Fruit fly (Drosophila melanogaster) whole organism, wandering third instar larva: ENCODE results near the gene BORCS6.

Experiments used
- Abd-B ChIP-seq: fragments of >200 bp; optimal IDR thresholded peaks from 2 replicates; lab custom pipeline; 2017; ENCODE audit warnings: missing biosample characterization, missing genetic modification characterization
- CG9705 ChIP-seq: fragments of 200-800 bp; sonication (Bioruptor generic); optimal IDR thresholded peaks from 2 replicates; lab custom pipeline; 2018; ENCODE audit warnings: missing biosample characterization, mild to moderate bottlenecking, missing genetic modification characterization
- CrebA ChIP-seq: fragments of 200-800 bp; sonication (Bioruptor generic); optimal IDR thresholded peaks from 2 replicates; lab custom pipeline; 2016; ENCODE audit warnings: missing biosample characterization, mild to moderate bottlenecking, missing genetic modification characterization, borderline replicate concordance
- Dfd ChIP-seq: fragments of >200 bp; optimal IDR thresholded peaks from 2 replicates; lab custom pipeline; 2017; ENCODE audit warnings: missing biosample characterization, missing genetic modification characterization
- GATAd ChIP-seq: sonication (Bioruptor generic); optimal IDR thresholded peaks from 2 replicates; lab custom pipeline; 2016; ENCODE audit warnings: missing biosample characterization, missing genetic modification characterization
- HLH106 ChIP-seq: fragments of 200-800 bp; optimal IDR thresholded peaks from 3 replicates; lab custom pipeline; 2019; ENCODE audit warnings: missing biosample characterization, mild to moderate bottlenecking, missing genetic modification characterization, moderate library complexity
- Hnf4 ChIP-seq: fragments of 200-800 bp; sonication (Bioruptor generic); optimal IDR thresholded peaks from 2 replicates; lab custom pipeline; 2016; ENCODE audit warnings: missing biosample characterization, mild to moderate bottlenecking, missing genetic modification characterization
- Hr78 ChIP-seq: fragments of >200 bp; optimal IDR thresholded peaks from 2 replicates; lab custom pipeline; 2017; ENCODE audit warnings: missing biosample characterization, missing genetic modification characterization
- Jra ChIP-seq: sonication (Bioruptor generic); optimal IDR thresholded peaks from 2 replicates; lab custom pipeline; 2016; ENCODE audit warnings: missing biosample characterization, missing genetic modification characterization
- OdsH ChIP-seq: fragments of 200-800 bp; sonication (Bioruptor generic); optimal IDR thresholded peaks from 2 replicates; lab custom pipeline; 2016; ENCODE audit warnings: missing biosample characterization, mild to moderate bottlenecking, missing genetic modification characterization
- Rel ChIP-seq, 2 experiments: fragments of 200-800 bp; sonication (Bioruptor generic) in 1 of 2; optimal IDR thresholded peaks; 2 replicates in 1 of 2; 3 replicates in 1 of 2; lab custom pipeline; 2016 to 2019; ENCODE audit warnings: mild to moderate bottlenecking in 2 of 2, missing biosample characterization in 2 of 2, missing genetic modification characterization in 2 of 2, moderate library complexity in 1 of 2
- Sp1 ChIP-seq: fragments of 200-800 bp; sonication (Bioruptor generic); optimal IDR thresholded peaks from 3 replicates; lab custom pipeline; 2019; ENCODE audit warnings: missing biosample characterization, mild to moderate bottlenecking, missing genetic modification characterization, moderate library complexity
- Vsx2 ChIP-seq: fragments of 200-300, 225-300 bp; sonication (Bioruptor generic); optimal IDR thresholded peaks from 2 replicates; lab custom pipeline; 2018; ENCODE audit warnings: missing biosample characterization, missing genetic modification characterization; ENCODE audit not compliant: partially characterized antibody
- br ChIP-seq: fragments of 200-800 bp; sonication (Bioruptor generic); optimal IDR thresholded peaks from 2 replicates; lab custom pipeline; 2016; ENCODE audit warnings: missing biosample characterization, missing genetic modification characterization
- brk ChIP-seq: fragments of 200-800 bp; sonication (Bioruptor generic); optimal IDR thresholded peaks from 2 replicates; lab custom pipeline; 2016; ENCODE audit warnings: missing biosample characterization, mild to moderate bottlenecking, missing genetic modification characterization
- dl ChIP-seq, 2 experiments: fragments of 175-275, 200-275 bp in 1 of 2; fragments of 200-275 bp in 1 of 2; sonication (Bioruptor generic); optimal IDR thresholded peaks; lab custom pipeline; 2018; ENCODE audit warnings: mild to moderate bottlenecking in 2 of 2, missing biosample characterization in 2 of 2, missing genetic modification characterization in 2 of 2, moderate library complexity in 2 of 2; ENCODE audit not compliant: partially characterized antibody in 2 of 2, insufficient read depth in 1 of 2
- dmrt93B ChIP-seq: fragments of 200-800 bp; sonication (Bioruptor generic); optimal IDR thresholded peaks from 2 replicates; lab custom pipeline; 2018; ENCODE audit warnings: missing biosample characterization, mild to moderate bottlenecking, missing genetic modification characterization
- dsf ChIP-seq: sonication (Bioruptor generic); optimal IDR thresholded peaks from 2 replicates; lab custom pipeline; 2016; ENCODE audit warnings: missing biosample characterization, missing genetic modification characterization, borderline replicate concordance
- ey ChIP-seq: fragments of 200-800 bp; sonication (Bioruptor generic); optimal IDR thresholded peaks from 2 replicates; lab custom pipeline; 2016; ENCODE audit warnings: missing biosample characterization, missing genetic modification characterization
- foxo ChIP-seq, 2 experiments: fragments of 200-800 bp; sonication (Bioruptor generic); optimal IDR thresholded peaks; 2 replicates in 1 of 2; 3 replicates in 1 of 2; lab custom pipeline; 2016 to 2017; ENCODE audit warnings: missing biosample characterization in 2 of 2, missing genetic modification characterization in 2 of 2
- fru ChIP-seq: fragments of 200-800 bp; sonication (Bioruptor generic); optimal IDR thresholded peaks from 3 replicates; lab custom pipeline; 2016; ENCODE audit warnings: missing biosample characterization, mild to moderate bottlenecking, missing genetic modification characterization
- h ChIP-seq: fragments of 200-800 bp; sonication (Bioruptor generic); optimal IDR thresholded peaks from 3 replicates; lab custom pipeline; 2016; ENCODE audit warnings: missing biosample characterization, mild to moderate bottlenecking, missing genetic modification characterization
- jim ChIP-seq: fragments of 175-275, 200-325 bp; sonication (Bioruptor generic); optimal IDR thresholded peaks from 2 replicates; lab custom pipeline; 2016; ENCODE audit warnings: missing biosample characterization, mild to moderate bottlenecking, missing genetic modification characterization
- psq ChIP-seq: fragments of 200-800 bp; sonication (Bioruptor generic); optimal IDR thresholded peaks from 3 replicates; lab custom pipeline; 2017; ENCODE audit warnings: missing biosample characterization, mild to moderate bottlenecking, missing genetic modification characterization, moderate library complexity
- rgr ChIP-seq: fragments of 200-800 bp; sonication (Bioruptor generic); optimal IDR thresholded peaks from 3 replicates; lab custom pipeline; 2016; ENCODE audit warnings: missing biosample characterization, mild to moderate bottlenecking, missing genetic modification characterization
- sage ChIP-seq: fragments of 200-800 bp; sonication (Bioruptor generic); optimal IDR thresholded peaks from 2 replicates; lab custom pipeline; 2016; ENCODE audit warnings: missing biosample characterization, mild to moderate bottlenecking, missing genetic modification characterization
- sv ChIP-seq: fragments of 200-800 bp; sonication (Bioruptor generic); optimal IDR thresholded peaks from 3 replicates; lab custom pipeline; 2016; ENCODE audit warnings: missing biosample characterization, missing genetic modification characterization
- tai ChIP-seq: sonication (Bioruptor generic); optimal IDR thresholded peaks from 2 replicates; lab custom pipeline; 2016; ENCODE audit warnings: missing biosample characterization, missing genetic modification characterization
- usp ChIP-seq: fragments of >200 bp; optimal IDR thresholded peaks from 2 replicates; lab custom pipeline; 2017; ENCODE audit warnings: missing biosample characterization, missing genetic modification characterization

BORCS6 gene

DNA sequence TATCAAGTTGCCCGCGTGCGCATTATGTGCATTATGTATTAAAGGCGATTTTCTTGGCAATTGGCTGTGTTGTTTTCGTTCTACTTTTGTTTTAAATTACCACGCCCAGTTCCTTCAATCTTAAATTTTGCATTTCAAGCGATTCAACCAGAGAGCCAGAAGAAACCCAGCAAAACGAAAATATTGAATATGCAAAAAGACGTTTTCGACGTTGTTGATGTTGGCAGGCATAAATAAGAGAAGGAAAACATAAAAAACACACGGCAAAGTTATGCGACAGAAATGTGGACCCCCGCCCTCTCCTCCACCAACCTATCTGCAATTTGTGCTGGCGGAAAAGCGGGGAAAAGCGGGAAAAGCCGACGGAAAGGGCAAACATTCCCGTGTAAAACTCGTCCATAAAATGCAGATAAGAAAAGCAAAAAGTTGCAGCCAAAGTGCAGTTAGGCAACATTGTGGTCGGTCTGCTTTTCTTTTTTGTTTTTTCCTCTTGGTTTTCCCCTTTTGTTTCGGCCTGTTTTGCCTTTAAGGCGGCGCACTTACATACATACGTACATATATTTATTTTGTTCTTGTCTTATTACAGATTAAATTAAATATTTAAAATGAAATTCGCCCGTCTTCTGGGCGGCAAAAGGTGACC is 15.4 kb downstream of the BORCS6 start:
- no peak for TF ChIP-seq Abd-B (GFP tag; lab: Kevin White, UChicago)
- TF ChIP-seq HLH106 (tag; lab: Kevin White, UChicago): no peak
- no peak for TF ChIP-seq brk (GFP tag; lab: Kevin White, UChicago)
- no peak for TF ChIP-seq CG9705 (GFP tag; lab: Kevin White, UChicago)
- no peak for TF ChIP-seq dmrt93B
- TF ChIP-seq jim: no peak
- TF ChIP-seq Rel (GFP tag; optimal IDR thresholded peaks at IDR 0.05; lab: Kevin White, UChicago): no peak
- peak; percentile 45 for TF ChIP-seq Rel (tag; optimal IDR thresholded peaks at IDR 0.05; lab: Kevin White, UChicago)
- TF ChIP-seq Hr78 (GFP tag; lab: Kevin White, UChicago): no peak

DNA sequence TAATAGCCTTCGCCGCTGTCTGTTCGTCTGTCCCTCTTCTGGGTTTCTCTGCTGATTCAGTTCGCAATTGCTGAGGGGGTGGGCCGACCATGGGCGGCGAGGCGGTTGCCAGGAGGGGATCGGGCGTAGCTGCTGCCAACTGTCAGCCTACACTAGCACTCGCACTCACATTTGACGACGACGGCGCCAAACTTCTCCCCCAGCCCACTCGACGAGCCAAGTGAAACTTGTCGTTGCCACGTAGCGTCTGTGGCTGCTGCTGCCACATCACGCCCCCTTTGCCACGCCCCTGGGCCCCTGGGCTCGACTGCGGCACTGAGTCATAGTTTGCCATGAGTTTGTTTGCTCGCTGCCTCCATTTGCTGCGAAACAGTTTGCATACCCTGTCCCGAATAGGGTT is 16.6 kb downstream of the BORCS6 start:
- TF ChIP-seq OdsH (GFP tag; lab: Kevin White, UChicago): peak; percentile 20
- TF ChIP-seq dmrt93B: peak; percentile 10
- no peak for TF ChIP-seq sv (GFP tag; lab: Kevin White, UChicago)
- peak; percentile 52 for TF ChIP-seq br (GFP tag; lab: Kevin White, UChicago)
- TF ChIP-seq Sp1 (GFP tag; lab: Kevin White, UChicago): peak; percentile 8
- TF ChIP-seq psq (GFP tag; lab: Kevin White, UChicago): peak; percentile 31
- TF ChIP-seq ey (GFP tag; lab: Kevin White, UChicago): peak; percentile 51
- peak; percentile 53 for TF ChIP-seq HLH106 (tag; lab: Kevin White, UChicago)
- TF ChIP-seq foxo (GFP tag; optimal IDR thresholded peaks at IDR 0.05; lab: Kevin White, UChicago): peak in 1 of 2 experiments; percentile 66
- TF ChIP-seq CrebA (GFP tag; lab: Kevin White, UChicago): no peak
- no peak for TF ChIP-seq dl (GFP tag; optimal IDR thresholded peaks at IDR 0.05; lab: Kevin White, UChicago; ENCODE audit: insufficient read depth in 1 of 2, partially characterized antibody in 2 of 2)
- peak; percentile 49 for TF ChIP-seq rgr (GFP tag; lab: Kevin White, UChicago)
- peak; percentile 51 for TF ChIP-seq h (GFP tag; lab: Kevin White, UChicago)
- peak; percentile 41 for TF ChIP-seq fru (GFP tag; lab: Kevin White, UChicago)
- TF ChIP-seq tai (GFP tag; lab: Kevin White, UChicago): no peak

DNA sequence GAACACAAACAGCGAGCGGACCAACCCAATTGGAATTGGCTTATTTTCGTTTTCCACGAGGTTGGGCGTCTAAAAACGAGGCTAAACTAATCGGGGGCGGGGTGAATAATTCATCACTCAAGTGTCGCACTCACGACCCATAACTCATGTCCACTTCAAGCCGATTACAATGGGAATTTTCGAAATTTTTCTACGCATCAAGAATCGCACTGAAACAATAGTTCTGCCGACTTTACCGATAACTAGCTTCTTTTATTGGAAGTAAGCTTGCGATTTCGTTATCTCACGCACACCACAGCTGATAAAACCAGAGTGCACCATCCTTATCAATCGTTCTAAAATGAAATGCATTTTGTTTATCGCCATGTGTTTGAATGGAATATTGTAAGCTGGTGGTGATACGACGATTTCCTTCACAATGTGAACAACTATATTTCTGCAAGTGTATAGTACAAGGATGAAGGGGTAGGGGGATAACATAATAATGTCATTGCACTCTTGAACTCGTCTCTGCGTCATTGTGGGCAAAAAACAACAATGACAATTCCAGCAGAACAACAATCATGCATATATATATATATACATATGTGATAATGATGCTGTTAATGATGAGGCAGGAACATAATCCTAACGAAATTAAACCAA is 18.9 kb downstream of the BORCS6 start:
- TF ChIP-seq psq (GFP tag; lab: Kevin White, UChicago) (no peak), tai (GFP tag; lab: Kevin White, UChicago) (no peak), Abd-B (GFP tag; lab: Kevin White, UChicago) (no peak), rgr (GFP tag; lab: Kevin White, UChicago) (no peak), Jra (GFP tag; lab: Kevin White, UChicago) (no peak), Rel (GFP tag; optimal IDR thresholded peaks at IDR 0.05; lab: Kevin White, UChicago) (no peak), Rel (tag; optimal IDR thresholded peaks at IDR 0.05; lab: Kevin White, UChicago) (peak; percentile 27)

DNA sequence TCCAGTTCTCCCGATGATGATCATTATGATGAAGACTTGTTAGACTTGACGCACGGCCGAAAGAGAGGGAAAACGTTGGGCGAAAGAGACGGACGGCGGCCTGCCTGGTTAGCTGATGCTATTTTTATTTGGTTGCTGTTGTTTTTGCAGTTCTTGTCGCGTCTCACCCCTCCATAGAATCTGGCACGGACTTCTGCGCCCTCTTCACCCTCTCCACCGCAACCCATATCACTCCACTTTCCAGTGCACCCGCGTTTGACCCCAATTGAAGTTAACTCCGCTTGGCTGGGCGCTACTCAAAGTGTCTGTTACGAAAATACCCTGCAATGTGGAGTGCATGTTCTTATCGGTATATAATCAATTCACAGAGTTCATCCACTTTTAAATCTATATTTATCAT is 20.5 kb downstream of the BORCS6 start:
- TF ChIP-seq Dfd (GFP tag; lab: Kevin White, UChicago): peak; percentile 28
- no peak for TF ChIP-seq dmrt93B

DNA sequence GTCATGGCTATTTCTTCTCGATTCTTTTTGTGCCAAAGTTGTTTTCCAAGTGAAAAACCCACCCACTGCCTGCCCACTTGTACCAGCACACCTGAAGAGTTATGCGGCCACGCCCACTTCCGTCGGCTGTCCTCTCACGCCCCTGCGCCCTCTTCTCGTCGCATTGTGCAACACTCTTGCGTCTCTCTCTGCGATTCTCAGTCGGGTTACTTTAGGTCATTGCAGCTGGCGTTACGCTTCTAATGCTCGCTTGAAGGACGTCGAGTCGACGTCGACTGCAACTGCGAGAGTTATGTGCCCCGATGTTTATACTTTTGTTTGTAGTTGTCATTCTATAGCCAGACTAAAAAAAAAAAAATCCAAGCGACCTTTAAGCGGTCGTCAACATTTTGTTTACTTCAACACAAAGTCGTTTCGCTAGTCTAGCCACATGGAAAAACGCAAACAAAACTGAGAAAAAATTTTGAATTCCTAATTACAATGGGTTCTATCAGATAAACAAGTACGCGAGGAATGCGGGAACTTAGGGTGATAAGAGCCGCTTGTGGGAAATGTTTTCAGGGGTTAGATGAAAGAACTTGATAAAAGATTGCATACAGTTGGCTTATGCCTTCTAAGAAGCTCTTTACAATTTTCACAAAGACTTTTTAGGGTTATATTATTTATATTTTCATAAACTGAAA is 21.3 kb downstream of the BORCS6 start:
- TF ChIP-seq Abd-B (GFP tag; lab: Kevin White, UChicago): no peak
- no peak for TF ChIP-seq h (GFP tag; lab: Kevin White, UChicago)
- TF ChIP-seq Vsx2 (GFP tag; lab: Kevin White, UChicago): no peak
- no peak for TF ChIP-seq Hr78 (GFP tag; lab: Kevin White, UChicago)
- no peak for TF ChIP-seq sage (GFP tag; lab: Kevin White, UChicago)
- no peak for TF ChIP-seq Hnf4 (GFP tag; lab: Kevin White, UChicago)
- no peak for TF ChIP-seq usp (GFP tag; lab: Kevin White, UChicago)
- no peak for TF ChIP-seq GATAd (GFP tag; lab: Kevin White, UChicago)
- TF ChIP-seq CG9705 (GFP tag; lab: Kevin White, UChicago): no peak
- TF ChIP-seq HLH106 (tag; lab: Kevin White, UChicago): no peak
- TF ChIP-seq dsf (GFP tag; lab: Kevin White, UChicago): no peak
- TF ChIP-seq dl (GFP tag; optimal IDR thresholded peaks at IDR 0.05; lab: Kevin White, UChicago; ENCODE audit: insufficient read depth in 1 of 2, partially characterized antibody in 2 of 2): no peak
- TF ChIP-seq psq (GFP tag; lab: Kevin White, UChicago): no peak
- TF ChIP-seq foxo (GFP tag; optimal IDR thresholded peaks at IDR 0.05; lab: Kevin White, UChicago): no peak
